Fruit fly (Drosophila melanogaster) whole organism, embryonic: ENCODE measurements around the gene CG43088.
A peak's percentile ranks its signal among the peaks of the same experiment; 100 is the strongest.

Experiments
- Bgb ChIP-seq: fragments of 200-800 bp; sonication (Bioruptor generic); IDR thresholded peaks from 2 replicates; pipeline ENCODE4 v1.3.6; 2022; ENCODE audit warnings: missing biosample characterization, missing genetic modification characterization; ENCODE audit not compliant: partially characterized antibody
- CG10147 ChIP-seq: fragments of 200-800 bp; sonication (Bioruptor generic); optimal IDR thresholded peaks from 2 replicates; lab custom pipeline; 2019; ENCODE audit warnings: missing biosample characterization, mild to moderate bottlenecking, missing genetic modification characterization, moderate library complexity
- CG11560 ChIP-seq: fragments of 200-800 bp; sonication (Bioruptor generic); IDR thresholded peaks from 3 replicates; pipeline ENCODE4 v1.3.6; 2022; ENCODE audit warnings: missing biosample characterization, missing genetic modification characterization
- CG11696 ChIP-seq: fragments of 200-800 bp; sonication (Bioruptor generic); IDR thresholded peaks from 2 replicates; pipeline ENCODE4 v1.3.6; 2022; ENCODE audit warnings: missing biosample characterization, missing genetic modification characterization
- CG12104 ChIP-seq: fragments of 200-800 bp; sonication (Bioruptor generic); optimal IDR thresholded peaks from 3 replicates; lab custom pipeline; 2016; ENCODE audit warnings: missing biosample characterization, missing genetic modification characterization
- CG12744 ChIP-seq: fragments of 200-800 bp; sonication (Bioruptor generic); optimal IDR thresholded peaks from 2 replicates; lab custom pipeline; 2016; ENCODE audit warnings: missing biosample characterization, missing genetic modification characterization
- CG13624 ChIP-seq: fragments of 200-800 bp; sonication (Bioruptor generic); optimal IDR thresholded peaks from 2 replicates; lab custom pipeline; 2016; ENCODE audit warnings: missing biosample characterization, missing genetic modification characterization
- CG14441 ChIP-seq: fragments of 200-800 bp; sonication (Bioruptor generic); IDR thresholded peaks from 2 replicates; pipeline ENCODE4 v1.3.6; 2022; ENCODE audit warnings: missing biosample characterization, missing genetic modification characterization
- CG14860 ChIP-seq: fragments of 200-800 bp; sonication (Bioruptor generic); IDR thresholded peaks from 3 replicates; pipeline ENCODE4 v1.3.6; 2022; ENCODE audit warnings: missing biosample characterization, missing genetic modification characterization; ENCODE audit not compliant: partially characterized antibody
- CG15269 ChIP-seq: fragments of 200-800 bp; sonication (Bioruptor generic); optimal IDR thresholded peaks from 2 replicates; lab custom pipeline; 2018; ENCODE audit warnings: missing biosample characterization, mild to moderate bottlenecking, missing genetic modification characterization, moderate library complexity
- CG1529 ChIP-seq: fragments of 200-800 bp; sonication (Bioruptor generic); optimal IDR thresholded peaks from 3 replicates; lab custom pipeline; 2018; ENCODE audit warnings: missing biosample characterization, missing genetic modification characterization
- CG15601 ChIP-seq: fragments of 200-800 bp; sonication (Bioruptor generic); optimal IDR thresholded peaks from 3 replicates; lab custom pipeline; 2019; ENCODE audit warnings: missing biosample characterization, mild to moderate bottlenecking, missing genetic modification characterization, moderate library complexity
- CG15696 ChIP-seq: fragments of 200-800 bp; sonication (Bioruptor generic); optimal IDR thresholded peaks from 2 replicates; lab custom pipeline; 2019; ENCODE audit warnings: missing biosample characterization, mild to moderate bottlenecking, missing genetic modification characterization, moderate library complexity
- CG17186 ChIP-seq: fragments of 200-800 bp; sonication (Bioruptor generic); optimal IDR thresholded peaks from 3 replicates; lab custom pipeline; 2017; ENCODE audit warnings: missing biosample characterization, missing genetic modification reagents, missing genetic modification characterization
- CG18599 ChIP-seq: fragments of 200-800 bp; sonication (Bioruptor generic); optimal IDR thresholded peaks from 3 replicates; lab custom pipeline; 2017; ENCODE audit warnings: missing biosample characterization, missing genetic modification characterization, mild to moderate bottlenecking, moderate library complexity, missing genetic modification reagents
- CG4424 ChIP-seq: fragments of 200-800 bp; sonication (Bioruptor generic); optimal IDR thresholded peaks from 3 replicates; lab custom pipeline; 2016; ENCODE audit warnings: missing biosample characterization, missing genetic modification characterization
- CG4707 ChIP-seq: fragments of 200-800 bp; sonication (Bioruptor generic); optimal IDR thresholded peaks from 2 replicates; lab custom pipeline; 2018; ENCODE audit warnings: missing biosample characterization, mild to moderate bottlenecking, missing genetic modification characterization, moderate library complexity
- CG6272 ChIP-seq: fragments of 200-800 bp; sonication (Bioruptor generic); IDR thresholded peaks from 2 replicates; pipeline ENCODE4 v1.3.6; 2022; ENCODE audit warnings: missing biosample characterization, missing genetic modification characterization
- CG9817 ChIP-seq: fragments of 200-800 bp; sonication (Bioruptor generic); optimal IDR thresholded peaks from 2 replicates; lab custom pipeline; 2018; ENCODE audit warnings: missing biosample characterization, mild to moderate bottlenecking, missing genetic modification characterization, moderate library complexity
- CkIIα-i1 ChIP-seq: fragments of 200-800 bp; sonication (Bioruptor generic); IDR thresholded peaks from 2 replicates; pipeline ENCODE4 v1.3.6; 2022; ENCODE audit warnings: missing biosample characterization, missing genetic modification characterization
- Ets97D ChIP-seq: fragments of 200-800 bp; sonication (Bioruptor generic); optimal IDR thresholded peaks from 3 replicates; lab custom pipeline; 2016; ENCODE audit warnings: missing biosample characterization, missing genetic modification characterization
- Hand ChIP-seq: fragments of 200-800 bp; sonication (Bioruptor generic); optimal IDR thresholded peaks from 2 replicates; lab custom pipeline; 2017; ENCODE audit warnings: mild to moderate bottlenecking, missing biosample characterization, missing genetic modification reagents, missing genetic modification characterization
- Hr39 ChIP-seq: fragments of >200 bp; optimal IDR thresholded peaks from 2 replicates; lab custom pipeline; 2017
- Lpt ChIP-seq: fragments of >200 bp; optimal IDR thresholded peaks from 2 replicates; lab custom pipeline; 2018; ENCODE audit warnings: missing biosample characterization, missing genetic modification characterization
- Mad ChIP-seq: fragments of 200-800 bp; sonication (Bioruptor generic); optimal IDR thresholded peaks from 2 replicates; lab custom pipeline; 2016; ENCODE audit warnings: missing biosample characterization, missing genetic modification characterization
- NC2β ChIP-seq: fragments of 200-800 bp; sonication (Bioruptor generic); optimal IDR thresholded peaks from 2 replicates; lab custom pipeline; 2016; ENCODE audit warnings: missing biosample characterization, missing genetic modification characterization
- Side ChIP-seq: fragments of 200-800 bp; sonication (Bioruptor generic); optimal IDR thresholded peaks from 2 replicates; lab custom pipeline; 2016; ENCODE audit warnings: missing biosample characterization, missing genetic modification characterization
- bab2 ChIP-seq: fragments of 200-800 bp; sonication (Bioruptor generic); optimal IDR thresholded peaks from 2 replicates; lab custom pipeline; 2016; ENCODE audit warnings: missing biosample characterization, missing genetic modification characterization
- chinmo ChIP-seq: fragments of 200-800 bp; sonication (Bioruptor generic); IDR thresholded peaks from 4 replicates; pipeline ENCODE4 v1.3.6; 2022; ENCODE audit warnings: missing biosample characterization, missing genetic modification characterization; ENCODE audit not compliant: partially characterized antibody
- esg ChIP-seq: fragments of 200-800 bp; sonication (Bioruptor generic); conservative IDR thresholded peaks from 2 replicates; pipeline ENCODE4 v1.3.6; 2022; ENCODE audit warnings: missing biosample characterization, missing genetic modification characterization
- eve ChIP-seq, 2 experiments: fragments of >200 bp; optimal IDR thresholded peaks; 2 replicates each; lab custom pipeline; 2017; ENCODE audit warnings: missing biosample characterization in 2 of 2, missing genetic modification characterization in 2 of 2
- ewg ChIP-seq: fragments of 200-800 bp; sonication (Bioruptor generic); optimal IDR thresholded peaks from 3 replicates; lab custom pipeline; 2017; ENCODE audit warnings: mild to moderate bottlenecking, missing biosample characterization, missing genetic modification reagents, missing genetic modification characterization
- fru ChIP-seq: fragments of >200 bp; optimal IDR thresholded peaks from 2 replicates; lab custom pipeline; 2017
- gfzf ChIP-seq: fragments of 200-800 bp; sonication (Bioruptor generic); optimal IDR thresholded peaks from 2 replicates; lab custom pipeline; 2016; ENCODE audit warnings: missing biosample characterization, mild to moderate bottlenecking, missing genetic modification characterization, moderate library complexity
- h ChIP-seq: fragments of >200 bp; optimal IDR thresholded peaks from 2 replicates; lab custom pipeline; 2017
- hbn ChIP-seq: fragments of 200-800 bp; sonication (Bioruptor generic); IDR thresholded peaks from 2 replicates; pipeline ENCODE4 v1.3.6; 2022; ENCODE audit warnings: missing biosample characterization, missing genetic modification characterization; ENCODE audit not compliant: partially characterized antibody
- hkb ChIP-seq, 2 experiments: fragments of 200-800 bp in 1 of 2; fragments of >200 bp in 1 of 2; sonication (Bioruptor generic) in 1 of 2; IDR thresholded peaks in 1 of 2; optimal IDR thresholded peaks in 1 of 2; 2 replicates each; pipeline versions ENCODE4 v1.3.6 to Lab custom; 2017 to 2022; ENCODE audit warnings: missing biosample characterization in 1 of 2, missing genetic modification characterization in 1 of 2
- kah ChIP-seq: fragments of 200-800 bp; sonication (Bioruptor generic); optimal IDR thresholded peaks from 2 replicates; lab custom pipeline; 2018; ENCODE audit warnings: missing biosample characterization, mild to moderate bottlenecking, missing genetic modification characterization
- kni ChIP-seq: fragments of 200-800 bp; sonication (Bioruptor generic); optimal IDR thresholded peaks from 3 replicates; lab custom pipeline; 2017; ENCODE audit warnings: mild to moderate bottlenecking, missing biosample characterization, missing genetic modification reagents, missing genetic modification characterization
- lola ChIP-seq, 3 experiments: fragments of >200 bp in 2 of 3; fragments of 200-800 bp in 1 of 3; sonication (Bioruptor generic) in 1 of 3; optimal IDR thresholded peaks; 2 replicates each; lab custom pipeline; 2017 to 2019; ENCODE audit warnings: missing biosample characterization in 3 of 3, missing genetic modification characterization in 3 of 3, mild to moderate bottlenecking in 1 of 3, moderate library complexity in 1 of 3
- pb ChIP-seq: fragments of 200-800 bp; sonication (Bioruptor generic); optimal IDR thresholded peaks from 3 replicates; lab custom pipeline; 2016; ENCODE audit warnings: missing biosample characterization, missing genetic modification characterization
- pzg ChIP-seq: fragments of 200-800 bp; sonication (Bioruptor generic); optimal IDR thresholded peaks from 3 replicates; lab custom pipeline; 2018; ENCODE audit warnings: missing biosample characterization, mild to moderate bottlenecking, missing genetic modification characterization, moderate library complexity
- ro ChIP-seq: fragments of 200-800 bp; sonication (Bioruptor generic); IDR thresholded peaks from 2 replicates; pipeline ENCODE4 v1.3.6; 2022; ENCODE audit warnings: missing biosample characterization, missing genetic modification characterization
- run ChIP-seq: fragments of 200-800 bp; sonication (Bioruptor generic); optimal IDR thresholded peaks from 3 replicates; lab custom pipeline; 2018; ENCODE audit warnings: missing biosample characterization, mild to moderate bottlenecking, missing genetic modification characterization
- shn ChIP-seq: fragments of 200-800 bp; sonication (Bioruptor generic); optimal IDR thresholded peaks from 3 replicates; lab custom pipeline; 2016; ENCODE audit warnings: missing biosample characterization, missing genetic modification characterization
- stc ChIP-seq: fragments of 200-800 bp; sonication (Bioruptor generic); IDR thresholded peaks from 2 replicates; pipeline ENCODE4 v1.3.6; 2022; ENCODE audit warnings: missing biosample characterization, missing genetic modification characterization
- tap ChIP-seq: fragments of 200-800 bp; optimal IDR thresholded peaks from 3 replicates; lab custom pipeline; 2019; ENCODE audit warnings: missing biosample characterization, mild to moderate bottlenecking, missing genetic modification characterization, moderate library complexity
- toy ChIP-seq: fragments of 200-800 bp; sonication (Bioruptor generic); IDR thresholded peaks from 2 replicates; pipeline ENCODE4 v1.3.6; 2022; ENCODE audit warnings: missing biosample characterization, missing genetic modification characterization
- ttk ChIP-seq: fragments of 200-800 bp; sonication (Bioruptor generic); IDR thresholded peaks from 2 replicates; pipeline ENCODE4 v2.1.2; 2022; ENCODE audit warnings: missing biosample characterization, missing genetic modification characterization
- vvl ChIP-seq: fragments of 200-800 bp; sonication (Bioruptor generic); IDR thresholded peaks from 2 replicates; pipeline ENCODE4 v1.3.6; 2022; ENCODE audit warnings: missing biosample characterization, missing genetic modification characterization

Gene CG43088

dm6 chrX:14738420-14738819, 36.3 kb downstream of the CG43088 start (continued):
- TF ChIP-seq ttk (GFP tag; lab: Robert Waterston, UW) (no peak), Mad (GFP tag; lab: Kevin White, UChicago) (no peak), bab2 (GFP tag; lab: Kevin White, UChicago) (no peak), run (no peak), CG6272 (GFP tag; lab: Robert Waterston, UW) (no peak), kni (GFP tag; lab: Kevin White, UChicago) (no peak)

dm6 chrX:14743819-14744218, 41.7 kb downstream of the CG43088 start:
- TF ChIP-seq hkb (optimal IDR thresholded peaks at IDR 0.05; lab: Kevin White, UChicago) (no peak), hkb (GFP tag; IDR thresholded peaks at IDR 0.05; lab: Robert Waterston, UW) (peak; percentile 64), Lpt (GFP tag; lab: Kevin White, UChicago) (no peak), gfzf (GFP tag; lab: Kevin White, UChicago) (no peak), ro (GFP tag; lab: Robert Waterston, UW) (0 out of 2 replicates have a peak, but pooled peaks have one; percentile 26), pb (GFP tag; lab: Kevin White, UChicago) (no peak), CG14441 (GFP tag; lab: Robert Waterston, UW) (peak; percentile 45), lola (GFP tag; optimal IDR thresholded peaks at IDR 0.05; lab: Kevin White, UChicago) (peak in 1 of 3 experiments; percentile 63), Side (GFP tag; lab: Kevin White, UChicago) (no peak), stc (GFP tag; lab: Robert Waterston, UW) (peak; percentile 39; the same call in 1 of the 2 replicates), CG10147 (peak; percentile 7), Hand (GFP tag; lab: Kevin White, UChicago) (no peak), NC2β (peak; percentile 17), CG12104 (GFP tag; lab: Kevin White, UChicago) (peak; percentile 3), CG9817 (peak; percentile 24), CG4424 (GFP tag; lab: Kevin White, UChicago) (peak; percentile 41), CG17186 (no peak), CG15696 (tag; lab: Kevin White, UChicago) (peak; percentile 70), CG1529 (GFP tag; lab: Kevin White, UChicago) (peak; percentile 40), toy (GFP tag; lab: Robert Waterston, UW) (no peak), CG15269 (tag; lab: Kevin White, UChicago) (peak; percentile 55), CG13624 (GFP tag; lab: Kevin White, UChicago) (no peak), CG11696 (no peak), eve (GFP tag; optimal IDR thresholded peaks at IDR 0.05; lab: Kevin White, UChicago) (peak in 1 of 2 experiments; percentile 47), CG15601 (tag; lab: Kevin White, UChicago) (peak; percentile 18), chinmo (GFP tag; lab: Robert Waterston, UW) (no peak), hbn (GFP tag; lab: Robert Waterston, UW) (no peak), pzg (GFP tag; lab: Kevin White, UChicago) (no peak), tap (tag; lab: Kevin White, UChicago) (peak; percentile 15), CG4707 (GFP tag; lab: Kevin White, UChicago) (peak; percentile 39), ewg (no peak), CG18599 (GFP tag; lab: Kevin White, UChicago) (peak; percentile 61), kah (peak; percentile 50), CG11560 (tag; lab: Robert Waterston, UW) (no peak), vvl (peak; percentile 45), Bgb (no peak), esg (GFP tag; lab: Robert Waterston, UW) (peak; percentile 43), CG12744 (GFP tag; lab: Kevin White, UChicago) (no peak), CkIIα-i1 (GFP tag; lab: Robert Waterston, UW) (no peak), Hr39 (no peak), Ets97D (peak; percentile 10), fru (lab: Kevin White, UChicago) (no peak), CG14860 (GFP tag; lab: Robert Waterston, UW) (no peak), h (lab: Kevin White, UChicago) (no peak), shn (GFP tag; lab: Kevin White, UChicago) (no peak)
